Fruit fly (Drosophila melanogaster): ENCODE measurements around the gene COX6AL2.

Gene COX6AL2

DNA sequence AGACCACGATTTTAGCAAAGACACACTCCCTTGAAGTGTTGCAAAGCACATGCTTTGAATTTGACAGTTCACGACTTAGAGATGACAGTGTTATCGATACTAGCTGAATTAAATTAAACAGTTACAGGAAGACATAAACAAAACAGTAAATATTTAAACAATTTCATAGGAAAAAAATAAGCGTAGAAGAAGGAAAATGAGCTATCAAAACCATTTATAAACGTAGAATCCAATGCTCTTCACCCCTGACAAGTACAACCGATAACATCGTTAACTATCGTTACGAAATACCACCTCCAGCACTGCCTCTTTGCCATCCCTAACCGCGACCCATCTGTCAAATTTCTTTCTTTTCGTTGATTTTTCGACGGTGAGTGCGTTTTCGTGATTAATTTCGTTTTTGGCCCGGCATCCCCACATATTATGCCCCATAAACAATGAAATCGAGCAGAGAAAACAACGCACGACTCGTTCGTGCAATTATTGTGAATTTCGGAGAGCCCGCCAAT is 15.1 kb downstream of the COX6AL2 start, which contains the start of gene RpL26 (continued):
- TF ChIP-seq Hr83 (GFP tag; optimal IDR thresholded peaks at IDR 0.05; ENCODE audit: poor library complexity, severe bottlenecking) (peak; percentile 27), dl (GFP tag; optimal IDR thresholded peaks at IDR 0.05; ENCODE audit: insufficient read depth in 1 of 2, partially characterized antibody in 2 of 2) (no peak), Dfd (GFP tag; optimal IDR thresholded peaks at IDR 0.05) (no peak), lola (GFP tag; optimal IDR thresholded peaks at IDR 0.05) (no peak), Abd-B (GFP tag; optimal IDR thresholded peaks at IDR 0.05) (no peak), pan (optimal IDR thresholded peaks at IDR 0.05) (no peak), woc (GFP tag; optimal IDR thresholded peaks at IDR 0.05) (peak; percentile 84), Dif (GFP tag; optimal IDR thresholded peaks at IDR 0.05; ENCODE audit: partially characterized antibody) (no peak), dmrt93B (GFP tag; optimal IDR thresholded peaks at IDR 0.05) (no peak), fru (GFP tag; optimal IDR thresholded peaks at IDR 0.05) (peak; percentile 77), Hnf4 (GFP tag; optimal IDR thresholded peaks at IDR 0.05) (peak; percentile 83), CrebA (GFP tag; optimal IDR thresholded peaks at IDR 0.05; ENCODE audit: borderline replicate concordance) (no peak), Jra (GFP tag; optimal IDR thresholded peaks at IDR 0.05) (peak; percentile 81), N (GFP tag; optimal IDR thresholded peaks at IDR 0.05) (no peak)

dm6 chr3L:18898086-18898470 is 15.9 kb downstream of the COX6AL2 start, which contains the start of gene CG3902:
TSS of gene CG3902 (minus strand) at chr3L:18898293.
- TF ChIP-seq CG32264 (GFP tag; optimal IDR thresholded peaks at IDR 0.05) (no peak), h (GFP tag; optimal IDR thresholded peaks at IDR 0.05) (peak; percentile 94), Sp1 (GFP tag; optimal IDR thresholded peaks at IDR 0.05) (peak; percentile 53), Dfd (GFP tag; optimal IDR thresholded peaks at IDR 0.05) (no peak), rgr (GFP tag; optimal IDR thresholded peaks at IDR 0.05) (peak; percentile 49), foxo (GFP tag; optimal IDR thresholded peaks at IDR 0.05) (no peak), dl (GFP tag; optimal IDR thresholded peaks at IDR 0.05; ENCODE audit: insufficient read depth in 1 of 2, partially characterized antibody in 2 of 2) (no peak), Dif (GFP tag; optimal IDR thresholded peaks at IDR 0.05; ENCODE audit: partially characterized antibody) (peak; percentile 82), pan (optimal IDR thresholded peaks at IDR 0.05) (no peak), fru (GFP tag; optimal IDR thresholded peaks at IDR 0.05) (peak; percentile 1), Hnf4 (GFP tag; optimal IDR thresholded peaks at IDR 0.05) (peak; percentile 43), CrebA (GFP tag; optimal IDR thresholded peaks at IDR 0.05; ENCODE audit: borderline replicate concordance) (no peak), OdsH (GFP tag; optimal IDR thresholded peaks at IDR 0.05) (no peak), Rel (GFP tag; optimal IDR thresholded peaks at IDR 0.05) (no peak), Rel (tag; optimal IDR thresholded peaks at IDR 0.05) (peak; percentile 34), sage (GFP tag; optimal IDR thresholded peaks at IDR 0.05) (no peak), tai (GFP tag; optimal IDR thresholded peaks at IDR 0.05) (no peak), brk (GFP tag; optimal IDR thresholded peaks at IDR 0.05) (peak; percentile 80), GATAd (GFP tag; optimal IDR thresholded peaks at IDR 0.05) (no peak), Hr83 (GFP tag; optimal IDR thresholded peaks at IDR 0.05; ENCODE audit: poor library complexity, severe bottlenecking) (peak; percentile 27), woc (GFP tag; optimal IDR thresholded peaks at IDR 0.05) (no peak), br (GFP tag; optimal IDR thresholded peaks at IDR 0.05) (peak; percentile 22), ey (GFP tag; optimal IDR thresholded peaks at IDR 0.05) (peak; percentile 9)

DNA sequence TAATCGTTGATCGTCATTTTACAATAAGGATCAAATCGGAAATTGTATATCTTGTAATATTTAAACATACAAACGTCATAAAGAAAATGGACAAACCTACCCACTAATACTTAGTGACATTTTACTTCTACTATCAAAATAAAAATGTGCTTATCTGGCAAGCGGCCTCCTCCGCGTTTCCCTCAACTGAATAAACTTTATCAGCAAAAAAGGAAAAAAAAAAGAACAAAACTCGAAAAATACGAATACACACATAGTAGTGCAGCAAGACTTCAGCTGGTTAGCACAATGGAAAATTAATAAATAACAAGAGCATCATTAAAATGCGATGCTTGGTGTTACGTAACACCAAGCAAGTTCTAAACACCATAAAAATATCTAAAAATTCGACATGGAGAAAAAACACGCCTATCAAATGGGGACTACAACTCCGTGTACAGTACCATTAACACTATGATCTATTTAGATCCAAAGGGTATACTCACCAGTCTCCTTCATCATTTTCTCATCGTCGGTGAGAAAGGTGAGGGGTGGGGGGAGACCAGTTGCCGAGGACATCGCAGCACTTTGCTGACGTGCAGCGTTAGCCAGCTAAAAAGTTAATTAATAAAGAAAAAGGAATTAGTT is 16.4 kb downstream of the COX6AL2 start:
- TF ChIP-seq Rel (GFP tag; optimal IDR thresholded peaks at IDR 0.05) (no peak), Rel (tag; optimal IDR thresholded peaks at IDR 0.05) (no peak), jim (GFP tag; optimal IDR thresholded peaks at IDR 0.05) (peak; percentile 65)

- TF ChIP-seq Sp1 (GFP tag; optimal IDR thresholded peaks at IDR 0.05) (peak; percentile 41), br (GFP tag; optimal IDR thresholded peaks at IDR 0.05) (peak; percentile 12), rgr (GFP tag; optimal IDR thresholded peaks at IDR 0.05) (no peak)
These were observed 17.6 kb downstream of the COX6AL2 start for dm6 chr3L:18896297-18896863.

DNA sequence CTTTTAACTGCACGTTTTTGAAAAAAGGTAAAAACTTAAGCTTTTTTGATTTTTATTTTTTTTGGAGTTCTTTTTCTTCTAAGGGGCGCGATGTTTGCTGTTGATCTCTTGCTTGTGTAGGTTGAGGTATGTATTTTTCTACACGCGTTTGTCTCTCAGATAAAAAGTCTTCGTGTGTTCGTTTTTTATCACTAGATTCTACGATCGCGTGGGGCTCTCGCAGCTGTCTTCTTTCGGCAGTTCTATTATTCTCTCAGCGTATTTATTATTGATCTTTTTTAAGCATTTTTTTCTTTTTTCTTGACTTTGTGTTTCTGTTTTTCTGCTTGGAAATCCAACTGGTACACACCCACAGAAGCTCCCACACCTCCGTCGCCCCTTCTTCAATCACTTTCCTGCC is 18.9 kb downstream of the COX6AL2 start:
- TF ChIP-seq brk (GFP tag; optimal IDR thresholded peaks at IDR 0.05) (peak; percentile 43), Sp1 (GFP tag; optimal IDR thresholded peaks at IDR 0.05) (peak; percentile 44), Mio (GFP tag; optimal IDR thresholded peaks at IDR 0.05) (no peak), rgr (GFP tag; optimal IDR thresholded peaks at IDR 0.05) (no peak), sage (GFP tag; optimal IDR thresholded peaks at IDR 0.05) (peak; percentile 26), dsf (GFP tag; optimal IDR thresholded peaks at IDR 0.05; ENCODE audit: borderline replicate concordance) (no peak), br (GFP tag; optimal IDR thresholded peaks at IDR 0.05) (no peak), Hr83 (GFP tag; optimal IDR thresholded peaks at IDR 0.05; ENCODE audit: poor library complexity, severe bottlenecking) (no peak), Abd-B (GFP tag; optimal IDR thresholded peaks at IDR 0.05) (no peak), sv (GFP tag; optimal IDR thresholded peaks at IDR 0.05) (no peak), CG9705 (GFP tag; optimal IDR thresholded peaks at IDR 0.05) (no peak), N (GFP tag; optimal IDR thresholded peaks at IDR 0.05) (no peak), Hnf4 (GFP tag; optimal IDR thresholded peaks at IDR 0.05) (no peak), GATAd (GFP tag; optimal IDR thresholded peaks at IDR 0.05) (no peak), pan (optimal IDR thresholded peaks at IDR 0.05) (no peak), dl (GFP tag; optimal IDR thresholded peaks at IDR 0.05; ENCODE audit: insufficient read depth in 1 of 2, partially characterized antibody in 2 of 2) (no peak), ey (GFP tag; optimal IDR thresholded peaks at IDR 0.05) (no peak), usp (GFP tag; optimal IDR thresholded peaks at IDR 0.05) (no peak), Dif (GFP tag; optimal IDR thresholded peaks at IDR 0.05; ENCODE audit: partially characterized antibody) (no peak), jim (GFP tag; optimal IDR thresholded peaks at IDR 0.05) (no peak), CG32264 (GFP tag; optimal IDR thresholded peaks at IDR 0.05) (no peak), HLH106 (tag; optimal IDR thresholded peaks at IDR 0.05) (no peak), Hr78 (GFP tag; optimal IDR thresholded peaks at IDR 0.05) (no peak), Dfd (GFP tag; optimal IDR thresholded peaks at IDR 0.05) (no peak), foxo (GFP tag; optimal IDR thresholded peaks at IDR 0.05) (no peak), OdsH (GFP tag; optimal IDR thresholded peaks at IDR 0.05) (no peak), Jra (GFP tag; optimal IDR thresholded peaks at IDR 0.05) (no peak)

Data from whole organism, wandering third instar larva.